Worm (Caenorhabditis elegans): Measurements from ENCODE around the gene clec-134.

ce11 chrII:3598721-3599120 is 18.9 kb downstream of the clec-134 start, which contains the start of gene Y49F6A.11:
- TF ChIP-seq mdl-1 (tag; optimal IDR thresholded peaks at IDR 0.05) (no peak), elt-3 (tag; optimal IDR thresholded peaks at IDR 0.05) (no peak), zag-1 (tag; optimal IDR thresholded peaks at IDR 0.05) (no peak), ZK546.5 (tag; optimal IDR thresholded peaks at IDR 0.05) (no peak), lin-15B (tag; optimal IDR thresholded peaks at IDR 0.05) (no peak), sea-2 (GFP tag; optimal IDR thresholded peaks at IDR 0.05) (no peak), fkh-10 (GFP tag; optimal IDR thresholded peaks at IDR 0.05) (no peak), ceh-16 (tag; optimal IDR thresholded peaks at IDR 0.05) (no peak), nhr-23 (tag; optimal IDR thresholded peaks at IDR 0.05) (no peak)
